Fruit fly (Drosophila melanogaster): ENCODE data around the gene Rga.

DNA sequence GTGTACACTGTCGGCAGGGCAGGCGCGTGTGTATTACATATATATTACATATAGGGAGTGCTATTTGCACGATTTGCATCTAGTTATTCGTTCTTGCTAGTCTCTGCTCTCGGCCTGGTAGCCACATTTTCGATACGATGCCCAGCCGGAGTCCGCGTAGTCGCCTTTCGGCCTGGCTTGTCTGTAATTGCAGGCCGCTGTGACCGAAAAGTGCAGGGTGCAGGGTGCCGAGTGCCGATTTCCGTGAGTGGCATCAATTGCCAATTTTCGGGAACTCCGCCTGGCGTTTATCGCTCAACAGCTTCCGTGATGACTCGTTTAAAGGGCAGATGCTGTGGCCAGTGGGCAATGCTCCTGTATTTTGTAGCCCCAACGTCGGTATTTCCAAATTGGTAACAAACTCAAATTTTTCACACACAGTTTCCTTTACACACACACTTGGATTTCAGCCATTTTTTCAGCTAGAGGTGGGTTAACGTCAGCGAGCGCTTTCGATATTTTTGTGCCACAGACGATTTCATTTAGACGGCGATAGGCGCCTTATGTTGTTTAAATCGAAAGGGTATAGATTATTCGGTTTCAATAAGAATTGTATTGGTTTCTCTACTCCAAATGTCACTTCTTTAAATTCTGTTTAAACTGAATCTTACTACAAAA, 24.9 kb downstream of the Rga start, which contains the start of gene CG2926:
- TF ChIP-seq ttk (optimal IDR thresholded peaks at IDR 0.05) = no peak
- no peak for TF ChIP-seq psq (optimal IDR thresholded peaks at IDR 0.05)
- no peak for TF ChIP-seq insv (optimal IDR thresholded peaks at IDR 0.05)
- no peak for TF ChIP-seq Myc (optimal IDR thresholded peaks at IDR 0.05)
- no peak for TF ChIP-seq h (optimal IDR thresholded peaks at IDR 0.05)
- TF ChIP-seq Sin3A (optimal IDR thresholded peaks at IDR 0.05) = no peak

Data from Kc167 (cell line).